Worm (Caenorhabditis elegans) whole organism, midembryonic: ENCODE measurements around the gene fbxb-34.
"Not testable (repeated sequence)": the region's sequence is repeated elsewhere in the genome, so short reads cannot be mapped to it uniquely, and the experiment has no call there.

ENCODE experiments used
- T22C8.4 ChIP-seq: fragments of 200-800 bp; sonication (Bioruptor generic); IDR thresholded peaks from 2 replicates; pipeline ENCODE4 v1.3.6; 2022; ENCODE audit warnings: missing genetic modification characterization, missing compliant biosample characterization
- cog-1 ChIP-seq: sonication (generic microtip); optimal IDR thresholded peaks from 2 replicates; lab custom pipeline; 2016; ENCODE audit warnings: missing genetic modification characterization, missing compliant biosample characterization
- flt-1 ChIP-seq: fragments of 200-800 bp; sonication (Bioruptor generic); IDR thresholded peaks from 2 replicates; pipeline ENCODE4 v1.3.6; 2022; ENCODE audit warnings: missing genetic modification characterization, missing compliant biosample characterization
- klf-2 ChIP-seq: fragments of 200-800 bp; sonication (Bioruptor generic); conservative IDR thresholded peaks from 2 replicates; pipeline ENCODE4 v1.3.6; 2022; ENCODE audit warnings: missing genetic modification reagents, missing genetic modification characterization, missing compliant biosample characterization
- med-1 ChIP-seq: sonication (generic microtip); optimal IDR thresholded peaks from 2 replicates; lab custom pipeline; 2017; ENCODE audit warnings: missing genetic modification characterization, mild to moderate bottlenecking, missing compliant biosample characterization, antibody characterized with exemption, missing genetic modification reagents; ENCODE audit not compliant: insufficient read depth
- ref-1 ChIP-seq: fragments of 200-800 bp; sonication (Bioruptor generic); conservative IDR thresholded peaks from 2 replicates; pipeline ENCODE4 v1.3.6; 2022; ENCODE audit warnings: missing genetic modification reagents, missing genetic modification characterization, missing compliant biosample characterization
- tab-1 ChIP-seq: fragments of 200-800 bp; sonication (Bioruptor generic); IDR thresholded peaks from 2 replicates; pipeline ENCODE4 v1.3.6; 2022; ENCODE audit warnings: missing genetic modification characterization, missing compliant biosample characterization
- ztf-23 ChIP-seq: fragments of 200-800 bp; sonication (Bioruptor generic); IDR thresholded peaks from 2 replicates; pipeline ENCODE4 v1.3.6; 2022; ENCODE audit warnings: missing genetic modification reagents, missing genetic modification characterization, missing compliant biosample characterization
- ztf-29 ChIP-seq: fragments of 200-800 bp; sonication (Bioruptor generic); IDR thresholded peaks from 2 replicates; pipeline ENCODE4 v1.3.6; 2022; ENCODE audit warnings: missing genetic modification reagents, missing genetic modification characterization, missing compliant biosample characterization

fbxb-34 gene

DNA sequence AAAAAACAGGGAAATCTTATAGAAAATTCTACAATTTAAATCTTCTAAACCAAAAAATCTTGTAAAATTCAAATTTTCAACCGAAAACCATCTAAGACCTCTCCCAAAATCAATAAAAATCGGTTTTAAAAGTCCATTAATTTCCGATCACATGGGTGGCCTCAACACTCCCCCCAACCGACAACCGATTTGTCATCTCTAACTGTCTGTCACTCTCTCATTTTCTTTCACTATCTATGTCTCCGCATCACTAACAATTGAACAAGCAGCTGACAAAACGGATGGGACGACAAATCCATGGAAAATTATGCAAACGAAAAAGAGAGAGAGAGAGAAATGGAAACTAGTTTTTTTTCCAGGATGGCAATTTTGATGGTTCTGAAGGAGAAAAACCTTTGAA, 15.3 kb downstream of the fbxb-34 start:
- TF ChIP-seq cog-1, result peak; percentile 64
- no peak for TF ChIP-seq tab-1

DNA sequence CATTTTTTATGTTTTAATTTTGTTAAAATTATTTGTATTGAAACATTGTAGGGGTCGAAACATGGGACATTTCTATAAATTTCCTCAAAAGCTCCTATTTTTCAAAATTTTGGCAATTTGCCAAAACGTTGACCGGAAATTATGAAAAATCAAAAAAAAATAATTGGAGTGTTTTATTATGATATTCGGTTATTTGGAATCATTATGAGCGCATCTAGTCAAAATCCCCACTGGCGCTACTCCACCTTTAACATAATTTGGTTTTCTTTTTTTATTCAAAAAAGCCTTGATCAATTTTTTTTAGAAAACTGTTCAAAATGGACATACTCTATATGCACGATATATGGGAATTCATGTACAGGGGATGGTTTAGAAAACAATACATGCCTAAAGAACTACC, 17.6 kb downstream of the fbxb-34 start, which contains the start of gene W04H10.2:
Gene W04H10.2, plus strand, starts transcription at position 301 of the 400 bp plus-strand sequence.
- no peak for TF ChIP-seq tab-1
- no peak for TF ChIP-seq ztf-29 (GFP tag; lab: Robert Waterston, UW)
- no peak for TF ChIP-seq T22C8.4 (GFP tag; lab: Robert Waterston, UW)
- TF ChIP-seq ref-1 (GFP tag; lab: Robert Waterston, UW), result no peak
- no peak for TF ChIP-seq klf-2 (GFP tag; lab: Robert Waterston, UW)
- TF ChIP-seq ztf-23 (GFP tag; lab: Robert Waterston, UW), result no peak

DNA sequence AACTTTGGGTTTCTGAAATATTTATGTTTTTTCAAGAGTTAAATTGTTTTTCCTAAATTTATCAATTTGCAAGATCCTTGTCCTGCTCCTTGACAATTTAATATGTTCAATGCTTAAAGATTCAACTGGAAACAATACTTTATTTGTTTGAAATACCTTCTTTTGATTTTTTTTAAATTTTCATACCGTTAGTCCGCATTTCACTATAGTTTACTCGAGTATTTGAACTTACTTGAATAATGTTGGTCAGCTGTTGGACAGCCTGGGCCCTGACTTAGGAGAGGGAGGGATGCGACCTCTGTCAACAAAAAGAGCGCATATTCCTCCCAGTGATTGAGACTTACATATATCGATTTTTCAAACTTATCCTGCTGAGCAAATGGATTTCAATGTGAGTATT, 18.4 kb downstream of the fbxb-34 start, which contains the start of gene W04H10.5:
Gene W04H10.5, plus strand, starts transcription at position 301 of the 400 bp plus-strand sequence.
- TF ChIP-seq flt-1 (GFP tag; lab: Robert Waterston, UW) (no peak), ztf-29 (GFP tag; lab: Robert Waterston, UW) (no peak), T22C8.4 (GFP tag; lab: Robert Waterston, UW) (no peak), cog-1 (no peak), tab-1 (no peak), med-1 (no peak)

DNA sequence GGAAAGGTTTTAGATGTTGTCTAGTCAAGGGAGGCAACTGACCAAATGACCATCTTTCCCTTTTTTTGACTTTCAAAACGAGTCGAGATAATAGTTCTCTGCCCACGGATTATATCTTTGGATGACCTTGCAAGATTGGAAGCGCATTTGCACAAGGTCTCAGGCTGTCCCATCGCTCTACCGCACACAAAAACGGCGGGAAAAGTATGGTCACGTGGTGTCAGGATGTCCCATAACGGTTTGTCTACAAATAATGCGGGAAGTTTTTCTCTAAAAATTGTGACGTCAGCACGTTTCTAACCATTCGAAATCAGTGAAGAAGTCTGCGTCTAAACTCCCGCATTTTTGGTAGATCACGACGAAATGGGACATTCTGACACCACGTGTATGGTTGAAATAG, 20.7 kb downstream of the fbxb-34 start, which contains the start of gene W04H10.6:
Gene W04H10.6, minus strand, starts transcription at position 101 of the 400 bp plus-strand sequence.
- TF ChIP-seq flt-1 (GFP tag; lab: Robert Waterston, UW), result no peak
- TF ChIP-seq ref-1 (GFP tag; lab: Robert Waterston, UW), result no peak
- TF ChIP-seq cog-1, result no peak
- TF ChIP-seq ztf-23 (GFP tag; lab: Robert Waterston, UW), result no peak
- no peak for TF ChIP-seq T22C8.4 (GFP tag; lab: Robert Waterston, UW)
- no peak for TF ChIP-seq tab-1
- TF ChIP-seq med-1, result no peak
- TF ChIP-seq klf-2 (GFP tag; lab: Robert Waterston, UW), result no peak
- TF ChIP-seq ztf-29 (GFP tag; lab: Robert Waterston, UW), result no peak

DNA sequence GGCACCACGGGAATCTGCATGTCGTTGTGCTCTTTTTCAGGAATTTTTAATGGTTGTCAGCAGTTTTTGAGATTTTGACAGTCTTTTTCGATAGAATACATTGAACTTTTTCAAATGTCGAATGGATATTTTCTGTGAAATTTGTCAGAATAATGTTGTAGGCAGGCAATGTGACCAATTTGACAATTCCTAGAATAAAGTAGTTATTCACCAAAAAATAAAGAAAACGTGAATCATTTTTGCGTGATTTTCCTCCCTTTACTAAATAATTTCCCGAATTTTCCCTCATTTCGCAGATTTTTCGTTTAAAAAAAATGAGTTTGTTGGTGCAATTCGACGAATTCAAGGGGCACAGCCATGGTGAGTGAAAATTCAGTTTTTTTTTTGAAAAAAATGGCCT, 21.1 kb downstream of the fbxb-34 start, which contains the start of gene W04H10.1:
Gene W04H10.1, plus strand, starts transcription at position 301 of the 400 bp plus-strand sequence.
- TF ChIP-seq ztf-23 (GFP tag; lab: Robert Waterston, UW) (no peak), T22C8.4 (GFP tag; lab: Robert Waterston, UW) (no peak), klf-2 (GFP tag; lab: Robert Waterston, UW) (no peak), flt-1 (GFP tag; lab: Robert Waterston, UW) (no peak), ztf-29 (GFP tag; lab: Robert Waterston, UW) (no peak), ref-1 (GFP tag; lab: Robert Waterston, UW) (no peak), tab-1 (no peak), med-1 (no peak), cog-1 (no peak)

DNA sequence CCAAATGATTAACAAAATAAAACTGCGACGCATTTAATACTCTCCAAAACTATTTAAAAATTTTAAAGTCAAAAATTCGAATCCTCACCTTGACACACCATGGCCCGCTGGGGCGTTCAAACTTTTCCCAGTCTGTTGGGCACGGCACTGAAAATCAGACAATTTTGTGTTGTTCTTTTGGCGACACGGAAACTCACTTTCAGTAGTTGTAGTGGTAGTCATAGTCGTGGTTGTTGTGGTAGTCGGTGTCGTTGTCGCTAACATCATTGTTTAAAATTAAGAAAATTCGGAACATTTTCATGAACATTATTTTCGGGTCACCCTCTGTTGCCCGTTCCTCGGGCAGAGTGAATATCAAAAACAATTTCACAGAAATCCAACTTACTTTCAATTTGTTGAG, 24.7 kb downstream of the fbxb-34 start, which contains the start of gene clec-118:
Gene clec-118, minus strand, starts transcription at position 101 of the 400 bp plus-strand sequence.
- TF ChIP-seq ref-1 (GFP tag; lab: Robert Waterston, UW); tab-1; ztf-29 (GFP tag; lab: Robert Waterston, UW): not testable (repeated sequence)

DNA sequence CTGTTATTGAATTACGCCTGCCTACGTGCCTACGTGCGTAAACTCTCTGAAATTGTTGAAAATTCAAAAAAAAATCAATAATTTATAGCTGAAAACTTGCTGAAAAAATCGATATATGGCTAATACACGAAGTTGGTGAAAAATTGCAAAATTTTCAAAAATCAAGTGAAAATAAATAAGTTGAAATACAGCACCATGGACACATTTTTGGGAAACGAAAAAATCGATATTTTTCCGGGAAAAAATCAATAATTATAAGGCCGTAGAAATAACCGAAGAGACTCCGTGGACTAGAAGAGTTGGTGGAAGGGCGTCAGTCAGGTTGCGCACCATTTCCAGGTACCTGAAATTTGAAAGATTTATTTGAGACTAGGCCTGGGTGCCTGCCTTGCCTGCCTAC, 27.1 kb downstream of the fbxb-34 start:
- TF ChIP-seq ztf-23 (GFP tag; lab: Robert Waterston, UW), result no peak
- TF ChIP-seq T22C8.4 (GFP tag; lab: Robert Waterston, UW), result peak; percentile 77
- no peak for TF ChIP-seq med-1
- TF ChIP-seq tab-1, result no peak
- no peak for TF ChIP-seq ref-1 (GFP tag; lab: Robert Waterston, UW)

DNA sequence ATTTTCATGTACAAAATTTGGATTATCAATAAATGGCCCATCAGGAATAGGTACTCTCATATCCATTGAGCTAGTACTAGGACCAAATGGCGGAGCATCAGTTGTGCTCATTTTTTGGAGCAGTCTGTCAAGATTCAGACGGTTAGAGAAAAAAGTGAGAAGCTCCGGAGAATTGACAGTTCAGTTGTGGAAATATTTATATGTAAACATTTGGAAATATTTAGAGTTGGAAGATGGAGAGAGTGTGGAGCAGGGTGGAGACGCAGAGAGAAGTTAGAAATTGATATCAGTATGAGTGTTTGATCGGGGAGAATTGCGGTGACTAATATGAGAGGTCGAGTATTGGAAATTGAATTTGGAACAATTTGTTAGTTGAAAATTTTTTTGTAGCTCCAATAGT, 33.5 kb downstream of the fbxb-34 start:
- no peak for TF ChIP-seq klf-2 (GFP tag; lab: Robert Waterston, UW)
- no peak for TF ChIP-seq ref-1 (GFP tag; lab: Robert Waterston, UW)
- TF ChIP-seq tab-1, result no peak
- no peak for TF ChIP-seq cog-1
- TF ChIP-seq med-1, result no peak
- TF ChIP-seq ztf-23 (GFP tag; lab: Robert Waterston, UW), result no peak
- TF ChIP-seq flt-1 (GFP tag; lab: Robert Waterston, UW), result no peak
- no peak for TF ChIP-seq T22C8.4 (GFP tag; lab: Robert Waterston, UW)
- no peak for TF ChIP-seq ztf-29 (GFP tag; lab: Robert Waterston, UW)

DNA sequence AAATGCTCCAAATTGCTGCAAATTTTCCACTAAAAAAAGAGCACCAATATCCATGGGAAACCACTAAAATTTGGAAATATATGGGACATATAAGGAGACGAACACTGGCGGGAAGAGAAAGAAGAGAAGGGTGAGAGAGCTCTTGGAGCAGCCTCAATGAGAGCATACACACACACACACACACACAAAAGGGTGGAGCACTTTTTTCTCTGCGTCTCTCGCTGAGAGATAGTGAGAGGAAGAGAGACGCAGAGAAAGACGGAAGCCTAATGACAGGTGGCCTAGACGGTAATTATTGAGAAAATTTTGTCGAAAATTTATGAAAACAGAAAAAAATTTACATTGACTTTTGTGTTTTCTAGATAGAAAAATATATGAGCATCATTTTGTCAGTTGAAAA, 34.8 kb downstream of the fbxb-34 start:
- TF ChIP-seq flt-1 (GFP tag; lab: Robert Waterston, UW) (0 out of 2 replicates have a peak, but pooled peaks have one; percentile 12), ztf-29 (GFP tag; lab: Robert Waterston, UW) (peak; percentile 37; the same call in 1 of the 2 replicates), tab-1 (no peak)

DNA sequence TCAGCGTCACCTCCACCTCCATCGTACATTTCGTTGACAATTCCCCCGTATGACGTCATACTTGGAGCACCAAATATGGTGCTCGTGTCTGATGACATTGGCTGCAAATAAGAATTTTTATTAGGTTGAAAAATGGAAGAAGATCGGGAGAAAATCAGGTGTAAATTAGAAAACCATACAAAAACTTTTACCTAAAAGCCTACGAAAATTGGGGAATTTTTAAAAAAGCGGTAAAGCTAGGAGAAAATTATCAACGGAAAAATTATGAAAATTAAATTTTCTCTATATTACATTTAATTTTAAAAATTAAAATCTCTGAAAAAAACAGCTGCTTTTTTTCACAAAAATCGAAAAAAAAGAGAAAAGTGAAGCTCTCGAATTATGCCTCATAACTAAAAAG, 36.8 kb downstream of the fbxb-34 start, which contains the start of gene T04B8.5:
Gene T04B8.5, minus strand, starts transcription at position 101 of the 400 bp plus-strand sequence.
- TF ChIP-seq ztf-29 (GFP tag; lab: Robert Waterston, UW) (no peak), cog-1 (no peak), klf-2 (GFP tag; lab: Robert Waterston, UW) (no peak), ref-1 (GFP tag; lab: Robert Waterston, UW) (no peak), tab-1 (no peak), T22C8.4 (GFP tag; lab: Robert Waterston, UW) (no peak), ztf-23 (GFP tag; lab: Robert Waterston, UW) (no peak)

DNA sequence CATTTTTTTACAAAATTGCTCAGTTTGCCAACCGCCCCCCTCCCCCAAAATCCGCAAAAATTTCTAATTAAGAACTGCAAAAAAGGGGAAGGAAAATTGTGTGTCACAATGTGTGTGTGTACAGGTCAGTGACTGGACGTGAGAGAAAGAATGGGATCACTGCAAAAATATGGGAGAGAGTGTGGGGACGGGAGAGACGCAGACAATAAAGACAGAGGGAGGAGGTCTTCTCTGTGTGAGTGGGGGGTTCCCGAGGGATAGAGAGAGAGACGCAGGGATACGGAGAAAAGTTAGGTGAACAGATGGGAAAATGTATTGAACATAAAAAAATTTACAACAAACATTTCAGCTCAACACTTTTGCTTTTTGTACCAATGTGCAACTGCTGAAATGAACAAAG, 38.3 kb downstream of the fbxb-34 start:
- no peak for TF ChIP-seq cog-1
- no peak for TF ChIP-seq T22C8.4 (GFP tag; lab: Robert Waterston, UW)
- no peak for TF ChIP-seq tab-1
- no peak for TF ChIP-seq ref-1 (GFP tag; lab: Robert Waterston, UW)
- no peak for TF ChIP-seq ztf-23 (GFP tag; lab: Robert Waterston, UW)
- no peak for TF ChIP-seq klf-2 (GFP tag; lab: Robert Waterston, UW)
- TF ChIP-seq med-1, result no peak
- TF ChIP-seq flt-1 (GFP tag; lab: Robert Waterston, UW), result no peak
- no peak for TF ChIP-seq ztf-29 (GFP tag; lab: Robert Waterston, UW)
